Fruit fly (Drosophila melanogaster): ENCODE data around the gene CG43295.

DNA sequence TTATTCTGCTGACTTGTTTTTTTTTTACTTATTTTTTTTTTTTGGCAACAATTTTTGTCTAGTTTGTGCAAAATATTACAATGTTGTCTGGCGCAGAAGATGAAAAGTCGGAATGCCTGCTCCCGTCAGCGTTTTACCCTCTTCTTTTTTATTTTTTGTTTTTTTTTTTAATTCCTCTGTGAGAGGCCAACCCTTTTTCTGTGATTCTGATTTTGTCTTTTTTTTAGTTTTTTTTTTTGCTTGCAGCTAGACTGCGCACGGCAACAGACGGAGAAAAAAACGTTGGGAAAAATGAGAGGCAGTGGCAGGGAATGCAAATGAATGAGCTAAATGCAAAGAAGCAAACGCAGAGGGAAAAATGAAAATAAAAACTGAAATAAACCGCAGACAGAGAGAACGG, 47.4 kb downstream of the CG43295 start:
- TF ChIP-seq Ets98B (GFP tag; IDR thresholded peaks at IDR 0.05), result peak; percentile 56
- TF ChIP-seq fd96Ca (GFP tag; IDR thresholded peaks at IDR 0.05), result no peak
- TF ChIP-seq CG9948 (tag; optimal IDR thresholded peaks at IDR 0.05), result no peak
- no peak; the same call in none of the 2 replicates for TF ChIP-seq CG12605 (GFP tag; IDR thresholded peaks at IDR 0.05)
- peak; percentile 46 for TF ChIP-seq gl (tag; optimal IDR thresholded peaks at IDR 0.05)
- no peak for TF ChIP-seq EcR (GFP tag; optimal IDR thresholded peaks at IDR 0.05)
- TF ChIP-seq rn (GFP tag; IDR thresholded peaks at IDR 0.05), result 0 out of 2 replicates have a peak, but pooled peaks have one; percentile 23
- peak; percentile 74 for TF ChIP-seq CG4496 (GFP tag; IDR thresholded peaks at IDR 0.05)
- peak; percentile 64 for TF ChIP-seq CG32121 (GFP tag; IDR thresholded peaks at IDR 0.05)
- TF ChIP-seq Pif1B (GFP tag; optimal IDR thresholded peaks at IDR 0.05), result peak; percentile 55

All from whole organism, pupa.